Worm (Caenorhabditis elegans) whole organism, young adult: ENCODE measurements around the gene flp-25.

Experiments
- B0336.3 ChIP-seq: fragments of 200-800 bp; sonication (Bioruptor generic); IDR thresholded peaks from 2 replicates; pipeline ENCODE4 v1.3.6; 2022; ENCODE audit warnings: missing genetic modification characterization, missing compliant biosample characterization
- F33H1.4 ChIP-seq: fragments of 200-800 bp; sonication (Bioruptor generic); IDR thresholded peaks from 2 replicates; pipeline ENCODE4 v1.3.6; 2022; ENCODE audit warnings: missing genetic modification reagents, missing genetic modification characterization, missing compliant biosample characterization
- nhr-80 ChIP-seq: sonication (generic microtip); optimal IDR thresholded peaks from 2 replicates; lab custom pipeline; 2016; ENCODE audit warnings: missing genetic modification characterization, missing compliant biosample characterization
- pbrm-1 ChIP-seq: fragments of 200-800 bp; sonication (Bioruptor generic); IDR thresholded peaks from 2 replicates; pipeline ENCODE4 v1.3.6; 2022; ENCODE audit warnings: missing genetic modification reagents, missing genetic modification characterization, missing compliant biosample characterization
- pha-4 ChIP-seq: fragments of 150-350 bp; sonication (generic microtip); optimal IDR thresholded peaks from 2 replicates; lab custom pipeline; 2014; ENCODE audit warnings: missing biosample characterization, missing genetic modification reagents, missing genetic modification characterization
- rec-8 ChIP-seq, 2 experiments: sonication (generic microtip); optimal IDR thresholded peaks; 2 replicates each; lab custom pipeline; 2016; ENCODE audit warnings: mild to moderate bottlenecking in 2 of 2, missing genetic modification characterization in 2 of 2, missing genetic modification reagents in 2 of 2, missing genotype in 2 of 2, missing biosample characterization in 1 of 2, missing compliant biosample characterization in 1 of 2, moderate library complexity in 1 of 2

DNA sequence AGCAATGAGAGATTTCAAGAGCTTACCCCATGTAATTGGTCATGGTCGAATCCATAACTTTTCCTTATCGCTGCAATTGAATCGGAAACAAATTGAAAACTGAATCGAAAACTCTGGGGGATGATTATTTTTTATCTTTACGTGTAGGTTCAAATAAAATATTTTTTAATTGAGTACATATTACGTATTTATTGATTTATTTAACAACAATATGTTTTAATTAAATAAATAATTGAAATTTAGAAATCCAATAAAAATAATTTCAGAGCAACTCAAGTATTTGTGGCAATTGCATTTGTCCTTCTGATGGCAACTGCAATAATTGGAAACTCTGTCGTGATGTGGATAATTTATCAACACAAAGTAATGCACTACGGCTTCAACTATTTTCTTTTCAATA lies 24.2 kb downstream of the flp-25 start, which contains the start of gene C38C10.3:
- no peak for TF ChIP-seq B0336.3
- no peak for TF ChIP-seq pha-4
- TF ChIP-seq rec-8 (tag; optimal IDR thresholded peaks at IDR 0.05; lab: Kevin White, UChicago): no peak
- TF ChIP-seq nhr-80: no peak
- TF ChIP-seq F33H1.4 (GFP tag; lab: Robert Waterston, UW): no peak
- no peak for TF ChIP-seq pbrm-1
